Fruit fly (Drosophila melanogaster) whole organism, pupa: ENCODE data around the gene CG2124.

Experiments used
- CG10348 ChIP-seq: fragments of 200-800 bp; sonication (Bioruptor generic); IDR thresholded peaks from 2 replicates; pipeline ENCODE4 v1.3.6; 2022; ENCODE audit warnings: missing biosample characterization, missing genetic modification characterization
- CG12605 ChIP-seq: fragments of 200-800 bp; sonication (Bioruptor generic); IDR thresholded peaks from 2 replicates; pipeline ENCODE4 v1.3.6; 2022; ENCODE audit warnings: missing biosample characterization, missing genetic modification characterization
- CG13204 ChIP-seq: fragments of 200-800 bp; sonication (Bioruptor generic); optimal IDR thresholded peaks from 2 replicates; lab custom pipeline; 2018; ENCODE audit warnings: missing biosample characterization, mild to moderate bottlenecking, missing genetic modification characterization, moderate library complexity
- CG14655 ChIP-seq: fragments of 200-800 bp; sonication (Bioruptor generic); optimal IDR thresholded peaks from 3 replicates; lab custom pipeline; 2017; ENCODE audit warnings: mild to moderate bottlenecking, missing biosample characterization, missing genetic modification reagents, missing genetic modification characterization
- CG15710 ChIP-seq: fragments of 200-800 bp; sonication (Bioruptor generic); optimal IDR thresholded peaks from 2 replicates; lab custom pipeline; 2018; ENCODE audit warnings: missing biosample characterization, mild to moderate bottlenecking, missing genetic modification characterization, moderate library complexity
- CG17806 ChIP-seq: fragments of 200-800 bp; sonication (Bioruptor generic); optimal IDR thresholded peaks from 2 replicates; lab custom pipeline; 2018; ENCODE audit warnings: missing biosample characterization, mild to moderate bottlenecking, missing genetic modification characterization, moderate library complexity
- CG32121 ChIP-seq: fragments of 200-800 bp; sonication (Bioruptor generic); IDR thresholded peaks from 2 replicates; pipeline ENCODE4 v1.3.6; 2022; ENCODE audit warnings: missing biosample characterization, missing genetic modification characterization
- CG34367 ChIP-seq: fragments of 200-800 bp; sonication (Bioruptor generic); optimal IDR thresholded peaks from 2 replicates; lab custom pipeline; 2018; ENCODE audit warnings: missing biosample characterization, mild to moderate bottlenecking, missing genetic modification characterization
- CG4496 ChIP-seq: fragments of 200-800 bp; sonication (Bioruptor generic); IDR thresholded peaks from 3 replicates; pipeline ENCODE4 v1.3.6; 2022; ENCODE audit warnings: missing biosample characterization, missing genetic modification characterization
- CG8159 ChIP-seq: fragments of 200-800 bp; sonication (Bioruptor generic); optimal IDR thresholded peaks from 3 replicates; lab custom pipeline; 2018; ENCODE audit warnings: missing biosample characterization, mild to moderate bottlenecking, missing genetic modification characterization, moderate library complexity
- CG8301 ChIP-seq: fragments of 200-800 bp; sonication (Bioruptor generic); optimal IDR thresholded peaks from 2 replicates; lab custom pipeline; 2018; ENCODE audit warnings: missing biosample characterization, mild to moderate bottlenecking, missing genetic modification characterization
- CG9948 ChIP-seq: fragments of 200-800 bp; sonication (Bioruptor generic); optimal IDR thresholded peaks from 2 replicates; lab custom pipeline; 2018; ENCODE audit warnings: missing biosample characterization, mild to moderate bottlenecking, missing genetic modification characterization, moderate library complexity
- D1 ChIP-seq: fragments of 200-800 bp; sonication (Bioruptor generic); optimal IDR thresholded peaks from 2 replicates; lab custom pipeline; 2018; ENCODE audit warnings: missing biosample characterization, mild to moderate bottlenecking, missing genetic modification characterization, moderate library complexity
- EcR ChIP-seq: fragments of 200-800 bp; sonication (Bioruptor generic); optimal IDR thresholded peaks from 3 replicates; lab custom pipeline; 2019; ENCODE audit warnings: missing biosample characterization, missing genetic modification characterization, mild to moderate bottlenecking, moderate library complexity, missing genetic modification reagents
- Ets98B ChIP-seq: fragments of 200-800 bp; sonication (Bioruptor generic); IDR thresholded peaks from 2 replicates; pipeline ENCODE4 v1.3.6; 2022; ENCODE audit warnings: missing biosample characterization, missing genetic modification characterization
- Pif1A ChIP-seq: fragments of 200-800 bp; sonication (Bioruptor generic); optimal IDR thresholded peaks from 3 replicates; lab custom pipeline; 2016; ENCODE audit warnings: missing biosample characterization, missing genetic modification characterization
- Pif1B ChIP-seq: fragments of 200-800 bp; sonication (Bioruptor generic); optimal IDR thresholded peaks from 3 replicates; lab custom pipeline; 2016; ENCODE audit warnings: missing biosample characterization, missing genetic modification characterization
- Snoo ChIP-seq: fragments of 200-800 bp; sonication (Bioruptor generic); optimal IDR thresholded peaks from 3 replicates; lab custom pipeline; 2017; ENCODE audit warnings: missing biosample characterization, mild to moderate bottlenecking, missing genetic modification characterization, inconsistent platforms
- fd96Ca ChIP-seq: fragments of 200-800 bp; sonication (Bioruptor generic); IDR thresholded peaks from 3 replicates; pipeline ENCODE4 v1.3.6; 2022; ENCODE audit warnings: missing biosample characterization, missing genetic modification characterization
- gl ChIP-seq: fragments of 200-800 bp; sonication (Bioruptor generic); optimal IDR thresholded peaks from 2 replicates; lab custom pipeline; 2018; ENCODE audit warnings: missing biosample characterization, mild to moderate bottlenecking, missing genetic modification characterization
- rn ChIP-seq: fragments of 200-800 bp; sonication (Bioruptor generic); IDR thresholded peaks from 2 replicates; pipeline ENCODE4 v1.3.6; 2022; ENCODE audit warnings: missing biosample characterization, missing genetic modification characterization

CG2124 gene

DNA sequence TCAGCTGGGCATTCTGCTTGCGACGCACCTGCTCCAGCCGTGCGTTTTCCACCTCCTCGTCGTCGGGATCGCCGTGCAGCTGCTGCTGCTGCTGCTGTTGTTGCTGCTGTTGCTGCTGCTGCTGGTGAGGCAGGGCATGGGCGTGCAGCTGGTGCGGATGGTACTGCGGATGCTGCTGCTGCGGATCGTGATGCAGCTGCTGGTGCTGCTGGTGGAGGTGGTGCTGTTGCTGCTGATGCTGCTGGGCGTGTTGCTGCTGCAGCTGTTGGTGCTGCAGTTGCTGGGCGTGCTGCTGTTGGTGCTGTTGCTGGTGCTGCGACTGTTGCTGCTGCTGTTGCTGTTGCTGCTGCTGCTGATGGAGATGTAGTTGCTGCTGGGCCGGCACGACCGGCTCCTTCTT lies 11.7 kb downstream of the CG2124 start:
- TF ChIP-seq CG8301 (tag; lab: Kevin White, UChicago), result no peak
- TF ChIP-seq fd96Ca (GFP tag; lab: Robert Waterston, UW), result no peak
- TF ChIP-seq Ets98B (GFP tag; lab: Robert Waterston, UW), result no peak
- no peak for TF ChIP-seq CG17806

dm6 chrX:10613568-10613967 lies 17.6 kb downstream of the CG2124 start:
- TF ChIP-seq Pif1B (GFP tag; lab: Kevin White, UChicago) (no peak), CG13204 (peak; percentile 52)

DNA sequence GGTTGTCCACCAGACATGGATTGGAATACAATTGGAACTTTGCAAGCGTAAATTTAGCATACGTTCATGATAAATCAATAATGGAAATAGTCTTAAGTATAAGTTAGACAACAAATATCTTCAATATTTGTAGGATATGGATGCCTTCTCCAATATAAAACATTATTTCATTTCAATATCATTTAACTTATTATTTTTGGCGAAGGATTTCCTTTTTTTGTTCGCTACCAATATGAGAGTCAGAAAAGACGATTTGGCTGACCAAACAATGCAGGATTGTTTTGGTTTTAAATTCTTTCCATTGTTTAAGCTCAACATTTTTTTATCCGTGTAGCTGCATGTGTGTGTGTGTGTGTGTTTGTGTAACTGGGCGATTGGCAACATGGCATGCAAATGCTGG lies 19.3 kb downstream of the CG2124 start:
- TF ChIP-seq CG14655 (peak; percentile 6), CG8301 (tag; lab: Kevin White, UChicago) (peak; percentile 2), EcR (no peak), CG8159 (tag; lab: Kevin White, UChicago) (peak; percentile 34)

dm6 chrX:10618491-10618890 lies 22.6 kb downstream of the CG2124 start:
- no peak for TF ChIP-seq CG8159 (tag; lab: Kevin White, UChicago)
- no peak for TF ChIP-seq D1 (tag; lab: Kevin White, UChicago)
- no peak for TF ChIP-seq CG15710
- no peak for TF ChIP-seq CG14655
- no peak for TF ChIP-seq gl (tag; lab: Kevin White, UChicago)
- no peak for TF ChIP-seq EcR
- TF ChIP-seq Ets98B (GFP tag; lab: Robert Waterston, UW), result no peak
- no peak for TF ChIP-seq Pif1B (GFP tag; lab: Kevin White, UChicago)
- no peak for TF ChIP-seq CG4496 (GFP tag; lab: Robert Waterston, UW)
- TF ChIP-seq CG9948 (tag; lab: Kevin White, UChicago), result no peak
- TF ChIP-seq CG12605 (GFP tag; lab: Robert Waterston, UW), result no peak
- TF ChIP-seq CG32121, result no peak
- no peak for TF ChIP-seq CG10348 (GFP tag; lab: Robert Waterston, UW)
- TF ChIP-seq Snoo (tag; lab: Kevin White, UChicago), result no peak
- TF ChIP-seq Pif1A (GFP tag; lab: Kevin White, UChicago), result no peak
- no peak for TF ChIP-seq CG34367 (tag; lab: Kevin White, UChicago)
- TF ChIP-seq rn (GFP tag; lab: Robert Waterston, UW), result no peak
- TF ChIP-seq CG8301 (tag; lab: Kevin White, UChicago), result no peak
- TF ChIP-seq fd96Ca (GFP tag; lab: Robert Waterston, UW), result no peak

dm6 chrX:10620144-10621005 lies 24.5 kb downstream of the CG2124 start, which contains the start of gene CG43347:
Gene CG43347, minus strand, starts transcription at chrX:10620190.
- TF ChIP-seq CG15710 (peak; percentile 60), Pif1A (GFP tag; lab: Kevin White, UChicago) (peak; percentile 37), D1 (tag; lab: Kevin White, UChicago) (no peak), CG12605 (GFP tag; lab: Robert Waterston, UW) (no peak), CG14655 (peak; percentile 53), fd96Ca (GFP tag; lab: Robert Waterston, UW) (no peak), CG8301 (tag; lab: Kevin White, UChicago) (peak; percentile 39), CG17806 (peak; percentile 40), CG8159 (tag; lab: Kevin White, UChicago) (peak; percentile 74), CG4496 (GFP tag; lab: Robert Waterston, UW) (peak; percentile 41; the same call in 1 of the 3 replicates), CG9948 (tag; lab: Kevin White, UChicago) (peak; percentile 55), CG10348 (GFP tag; lab: Robert Waterston, UW) (no peak), CG34367 (tag; lab: Kevin White, UChicago) (peak; percentile 28), CG32121 (no peak), Ets98B (GFP tag; lab: Robert Waterston, UW) (no peak), EcR (no peak), Snoo (tag; lab: Kevin White, UChicago) (peak; percentile 31)

DNA sequence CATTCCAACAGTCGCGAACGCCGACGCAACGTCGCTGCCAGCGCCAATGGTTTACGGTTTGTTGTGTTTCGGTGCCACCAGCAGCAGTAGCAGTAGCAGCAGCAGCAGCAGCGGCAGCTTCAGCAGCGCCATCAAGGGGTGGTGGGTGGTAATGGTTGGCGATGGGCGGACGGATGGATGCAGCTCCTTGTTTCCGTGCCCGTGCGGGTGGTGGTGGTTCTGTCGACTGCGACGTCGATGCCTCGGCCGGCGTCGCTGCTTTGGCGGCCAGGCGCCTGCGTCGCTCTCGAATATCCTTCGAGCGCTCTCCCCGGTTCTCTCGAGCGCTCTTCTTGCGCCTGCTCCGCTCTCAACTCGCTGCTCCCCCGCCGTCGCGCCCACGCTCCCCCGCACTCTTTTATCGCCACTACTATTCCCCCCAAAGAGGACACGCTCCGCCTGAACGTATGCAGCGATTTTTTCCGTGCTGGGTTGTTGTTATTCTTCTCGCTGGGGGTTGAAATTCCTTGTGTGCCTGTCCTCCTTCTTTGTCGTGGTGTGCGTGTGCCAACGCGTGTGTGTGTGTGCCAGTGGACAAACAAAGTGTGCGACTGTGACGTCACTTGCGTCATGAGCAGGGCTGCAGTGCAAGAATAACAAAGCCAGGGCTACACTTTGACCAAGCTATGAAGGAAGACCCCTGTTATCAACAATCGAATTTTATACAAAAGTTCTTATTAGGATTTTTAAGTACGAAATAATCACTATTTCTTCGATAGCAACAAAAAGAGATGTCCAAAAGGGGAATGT lies 25.5 kb downstream of the CG2124 start:
- no peak for TF ChIP-seq D1 (tag; lab: Kevin White, UChicago)
- no peak for TF ChIP-seq CG34367 (tag; lab: Kevin White, UChicago)
- TF ChIP-seq fd96Ca (GFP tag; lab: Robert Waterston, UW), result no peak
- TF ChIP-seq CG8159 (tag; lab: Kevin White, UChicago), result no peak
- no peak for TF ChIP-seq CG14655
- no peak for TF ChIP-seq gl (tag; lab: Kevin White, UChicago)
- no peak for TF ChIP-seq Pif1B (GFP tag; lab: Kevin White, UChicago)
- TF ChIP-seq Pif1A (GFP tag; lab: Kevin White, UChicago), result no peak
- no peak for TF ChIP-seq CG10348 (GFP tag; lab: Robert Waterston, UW)
- no peak for TF ChIP-seq CG15710
- no peak for TF ChIP-seq CG8301 (tag; lab: Kevin White, UChicago)
- TF ChIP-seq CG12605 (GFP tag; lab: Robert Waterston, UW), result no peak
- no peak for TF ChIP-seq CG4496 (GFP tag; lab: Robert Waterston, UW)
- no peak for TF ChIP-seq CG32121
- no peak for TF ChIP-seq rn (GFP tag; lab: Robert Waterston, UW)
- TF ChIP-seq Snoo (tag; lab: Kevin White, UChicago), result no peak
- no peak for TF ChIP-seq CG9948 (tag; lab: Kevin White, UChicago)
